Worm (Caenorhabditis elegans): ENCODE measurements around the gene aip-1.

Gene aip-1

ce11 chrV:14003587-14004156, 8.5 kb upstream of the aip-1 start:
- no peak for TF ChIP-seq B0261.1 (tag; optimal IDR thresholded peaks at IDR 0.05)
- no peak for TF ChIP-seq cebp-1 (GFP tag; IDR thresholded peaks at IDR 0.05)
- peak; percentile 17 for TF ChIP-seq cebp-1 (tag; optimal IDR thresholded peaks at IDR 0.05)
- peak; percentile 21; the same call in 1 of the 2 replicates for TF ChIP-seq zfh-2 (GFP tag; conservative IDR thresholded peaks at IDR 0.05)

ce11 chrV:14004342-14004741, 7.8 kb upstream of the aip-1 start:
- no peak for TF ChIP-seq somi-1 (GFP tag; optimal IDR thresholded peaks at IDR 0.05)
- TF ChIP-seq cebp-1 (GFP tag; IDR thresholded peaks at IDR 0.05) = no peak
- TF ChIP-seq cebp-1 (tag; optimal IDR thresholded peaks at IDR 0.05) = peak; percentile 42

ce11 chrV:14005812-14006211, 6.3 kb upstream of the aip-1 start, which contains the start of gene ric-7:
Gene ric-7, minus strand, starts transcription at chrV:14005912.
- TF ChIP-seq let-607 (tag; optimal IDR thresholded peaks at IDR 0.05) (no peak), lsy-27 (tag; optimal IDR thresholded peaks at IDR 0.05; ENCODE audit: borderline replicate concordance, insufficient read depth) (no peak), ztf-6 (GFP tag; IDR thresholded peaks at IDR 0.05) (no peak), ceh-40 (GFP tag; IDR thresholded peaks at IDR 0.05) (no peak), Y53G8AR.9 (GFP tag; conservative IDR thresholded peaks at IDR 0.05) (no peak), B0019.2 (GFP tag; conservative IDR thresholded peaks at IDR 0.05) (no peak), ekl-4 (GFP tag; IDR thresholded peaks at IDR 0.05) (no peak), die-1 (tag; optimal IDR thresholded peaks at IDR 0.05) (no peak), nfya-2 (GFP tag; IDR thresholded peaks at IDR 0.05) (no peak), madf-3 (GFP tag; IDR thresholded peaks at IDR 0.05) (no peak), tlf-1 (GFP tag; optimal IDR thresholded peaks at IDR 0.05) (no peak), lin-54 (GFP tag; optimal IDR thresholded peaks at IDR 0.05) (no peak), ceh-100 (GFP tag; IDR thresholded peaks at IDR 0.05) (no peak), sptf-2 (GFP tag; optimal IDR thresholded peaks at IDR 0.05) (no peak), hmg-1.2 (GFP tag; IDR thresholded peaks at IDR 0.05) (no peak), dox-1 (GFP tag; IDR thresholded peaks at IDR 0.05) (no peak), nfyb-1 (GFP tag; IDR thresholded peaks at IDR 0.05) (no peak), madf-6 (GFP tag; IDR thresholded peaks at IDR 0.05) (no peak), egl-44 (GFP tag; IDR thresholded peaks at IDR 0.05) (no peak)

ce11 chrV:14006819-14007218, 5.3 kb upstream of the aip-1 start:
- no peak for TF ChIP-seq B0261.1 (tag; optimal IDR thresholded peaks at IDR 0.05)
- no peak for TF ChIP-seq dpl-1 (GFP tag; optimal IDR thresholded peaks at IDR 0.05)
- TF ChIP-seq C06A6.2 (GFP tag; conservative IDR thresholded peaks at IDR 0.05) = no peak
- no peak for TF ChIP-seq F10E7.11 (tag; optimal IDR thresholded peaks at IDR 0.05)
- TF ChIP-seq egl-18 (GFP tag; IDR thresholded peaks at IDR 0.05) = no peak
- TF ChIP-seq zfh-2 (GFP tag; conservative IDR thresholded peaks at IDR 0.05) = 0 out of 2 replicates have a peak, but pooled peaks have one; percentile 16
- no peak for TF ChIP-seq unc-62 (GFP tag; optimal IDR thresholded peaks at IDR 0.05)

- TF ChIP-seq ztf-28 (GFP tag; IDR thresholded peaks at IDR 0.05) (no peak), fkh-3 (tag; optimal IDR thresholded peaks at IDR 0.05) (no peak), repo-1 (tag; optimal IDR thresholded peaks at IDR 0.05) (peak; percentile 77), dpl-1 (GFP tag; optimal IDR thresholded peaks at IDR 0.05) (no peak), K12H6.12 (tag; optimal IDR thresholded peaks at IDR 0.05) (no peak), Y67H2A.10 (GFP tag; conservative IDR thresholded peaks at IDR 0.05) (no peak), hrde-1 (tag; optimal IDR thresholded peaks at IDR 0.05; ENCODE audit: borderline replicate concordance) (no peak), F37B4.10 (GFP tag; IDR thresholded peaks at IDR 0.05) (no peak), madf-8 (GFP tag; conservative IDR thresholded peaks at IDR 0.05) (no peak; the same call in 1 of the 2 replicates), snpc-4 (GFP tag; optimal IDR thresholded peaks at IDR 0.05) (no peak), snpc-4 (tag; optimal IDR thresholded peaks at IDR 0.05) (peak in 1 of 4 experiments; percentile 24), dox-1 (GFP tag; IDR thresholded peaks at IDR 0.05) (peak; percentile 59; the same call in 1 of the 2 replicates), Y53G8AR.9 (GFP tag; conservative IDR thresholded peaks at IDR 0.05) (peak; percentile 61), lag-1 (GFP tag; IDR thresholded peaks at IDR 0.05) (no peak), F23B12.7 (tag; optimal IDR thresholded peaks at IDR 0.05; ENCODE audit: insufficient read depth) (no peak), tlf-1 (GFP tag; optimal IDR thresholded peaks at IDR 0.05) (no peak)
Measured at ce11 chrV:14008353-14008859, 3.7 kb upstream of the aip-1 start.
